Fruit fly (Drosophila melanogaster): Measurements from ENCODE around the gene GV1.

GV1 gene

dm6 chr3L:1856467-1857350, 46.3 kb downstream of the GV1 start, which contains the start of gene CG12024 (continued):
- TF ChIP-seq CG13624 (GFP tag; optimal IDR thresholded peaks at IDR 0.05): peak; percentile 74
- TF ChIP-seq CG13296 (GFP tag; optimal IDR thresholded peaks at IDR 0.05): peak; percentile 40
- no peak for TF ChIP-seq bbx (GFP tag; IDR thresholded peaks at IDR 0.05; ENCODE audit: partially characterized antibody)
- TF ChIP-seq ttk (GFP tag; IDR thresholded peaks at IDR 0.05): peak; percentile 23; the same call in 1 of the 2 replicates
- peak; percentile 77 for TF ChIP-seq CG15601 (tag; optimal IDR thresholded peaks at IDR 0.05)
- TF ChIP-seq Blimp-1 (GFP tag; optimal IDR thresholded peaks at IDR 0.05): peak; percentile 54
- no peak for TF ChIP-seq Dip2 (GFP tag; IDR thresholded peaks at IDR 0.05)
- no peak for TF ChIP-seq Hand (GFP tag; optimal IDR thresholded peaks at IDR 0.05)
- no peak for TF ChIP-seq dati (GFP tag; IDR thresholded peaks at IDR 0.05)
- TF ChIP-seq CG3838 (GFP tag; optimal IDR thresholded peaks at IDR 0.05): peak; percentile 26
- TF ChIP-seq E2f1 (GFP tag; IDR thresholded peaks at IDR 0.05): peak; percentile 54
- peak; percentile 58 for TF ChIP-seq Hmr (GFP tag; optimal IDR thresholded peaks at IDR 0.05)
- peak; percentile 33 for TF ChIP-seq CTCF (GFP tag; optimal IDR thresholded peaks at IDR 0.05)
- no peak for TF ChIP-seq ham (GFP tag; IDR thresholded peaks at IDR 0.05)
- TF ChIP-seq CG1602 (GFP tag; optimal IDR thresholded peaks at IDR 0.05): peak; percentile 74
- TF ChIP-seq ac (GFP tag; optimal IDR thresholded peaks at IDR 0.05): no peak
- TF ChIP-seq Dad (GFP tag; optimal IDR thresholded peaks at IDR 0.05): peak; percentile 62
- TF ChIP-seq CG16813 (GFP tag; IDR thresholded peaks at IDR 0.05; ENCODE audit: partially characterized antibody): no peak
- TF ChIP-seq Asciz (GFP tag; optimal IDR thresholded peaks at IDR 0.05): no peak
- TF ChIP-seq CG12219 (GFP tag; optimal IDR thresholded peaks at IDR 0.05): peak; percentile 15
- TF ChIP-seq gcm2 (GFP tag; optimal IDR thresholded peaks at IDR 0.05): peak; percentile 39
- TF ChIP-seq CG16779 (GFP tag; IDR thresholded peaks at IDR 0.05): no peak
- peak; percentile 79 for TF ChIP-seq B-H2 (GFP tag; optimal IDR thresholded peaks at IDR 0.05)
- peak; percentile 11 for TF ChIP-seq D19B (GFP tag; optimal IDR thresholded peaks at IDR 0.05)
- TF ChIP-seq Opbp (GFP tag; IDR thresholded peaks at IDR 0.05; ENCODE audit: partially characterized antibody): no peak
- no peak for TF ChIP-seq Lim3 (GFP tag; IDR thresholded peaks at IDR 0.05)
- TF ChIP-seq abd-A (tag; optimal IDR thresholded peaks at IDR 0.05): no peak
- peak; percentile 80 for TF ChIP-seq gem (tag; optimal IDR thresholded peaks at IDR 0.05)
- TF ChIP-seq tx (GFP tag; optimal IDR thresholded peaks at IDR 0.05): peak; percentile 77
- peak; percentile 66 for TF ChIP-seq al (GFP tag; IDR thresholded peaks at IDR 0.05)
- TF ChIP-seq CG17829 (tag; optimal IDR thresholded peaks at IDR 0.05): peak; percentile 82
- TF ChIP-seq pzg (GFP tag; optimal IDR thresholded peaks at IDR 0.05): peak; percentile 91
- peak; percentile 87 for TF ChIP-seq Hsf (GFP tag; optimal IDR thresholded peaks at IDR 0.05)
- peak; percentile 62 for TF ChIP-seq unpg (GFP tag; optimal IDR thresholded peaks at IDR 0.05)
- TF ChIP-seq Ets65A (GFP tag): peak; percentile 97
- TF ChIP-seq CG12659 (GFP tag; optimal IDR thresholded peaks at IDR 0.05): peak; percentile 87
- TF ChIP-seq CG32532 (GFP tag; IDR thresholded peaks at IDR 0.05): peak; percentile 76
- TF ChIP-seq CG8281 (tag; optimal IDR thresholded peaks at IDR 0.05): peak; percentile 31
- TF ChIP-seq nau (GFP tag; optimal IDR thresholded peaks at IDR 0.05): peak; percentile 30
- peak; percentile 59 for TF ChIP-seq CG9437 (GFP tag; optimal IDR thresholded peaks at IDR 0.05)
- TF ChIP-seq tup (GFP tag; optimal IDR thresholded peaks at IDR 0.05): peak; percentile 43
- TF ChIP-seq CG10979 (tag; optimal IDR thresholded peaks at IDR 0.05): peak; percentile 62
- TF ChIP-seq lmd (GFP tag; IDR thresholded peaks at IDR 0.05): peak; percentile 77
- TF ChIP-seq sima (GFP tag; optimal IDR thresholded peaks at IDR 0.05): no peak
- peak; percentile 23 for TF ChIP-seq CG5180 (GFP tag; optimal IDR thresholded peaks at IDR 0.05)
- no peak for TF ChIP-seq gsb (GFP tag; IDR thresholded peaks at IDR 0.05)
- TF ChIP-seq bab2 (GFP tag; optimal IDR thresholded peaks at IDR 0.05): peak; percentile 76
- TF ChIP-seq sr (GFP tag; IDR thresholded peaks at IDR 0.05): peak; percentile 44; the same call in 1 of the 3 replicates
- TF ChIP-seq CG1024 (GFP tag; IDR thresholded peaks at IDR 0.05): peak; percentile 44
